Worm (Caenorhabditis elegans) whole organism, L1 larva: ENCODE results near the gene C40H1.9.

Experiments used
- C16A3.4 ChIP-seq: fragments of 150-350 bp; optimal IDR thresholded peaks from 2 replicates; lab custom pipeline; 2014; ENCODE audit warnings: missing biosample characterization, missing genetic modification characterization
- aha-1 ChIP-seq: fragments of 150-350 bp; optimal IDR thresholded peaks from 2 replicates; lab custom pipeline; 2014; ENCODE audit warnings: missing biosample characterization, missing genetic modification characterization
- aly-2 ChIP-seq: fragments of 150-350 bp; optimal IDR thresholded peaks from 2 replicates; lab custom pipeline; 2014; ENCODE audit warnings: missing biosample characterization, missing genetic modification characterization
- ama-1 ChIP-seq: fragments of 150-350 bp; optimal IDR thresholded peaks from 2 replicates; lab custom pipeline; 2014
- ceh-82 ChIP-seq, 3 experiments: fragments of 150-350 bp in 1 of 3; sonication (generic microtip) in 2 of 3; optimal IDR thresholded peaks; 2 replicates each; lab custom pipeline; 2014 to 2017; ENCODE audit warnings: missing biosample characterization in 3 of 3, missing genetic modification characterization in 3 of 3
- ceh-90 ChIP-seq: sonication (generic microtip); optimal IDR thresholded peaks from 2 replicates; lab custom pipeline; 2016; ENCODE audit warnings: missing genetic modification characterization, missing compliant biosample characterization
- dpl-1 ChIP-seq, 3 experiments: fragments of 150-350 bp in 2 of 3; sonication (generic microtip) in 1 of 3; optimal IDR thresholded peaks; 2 replicates each; lab custom pipeline; 2014 to 2017; ENCODE audit warnings: missing biosample characterization in 3 of 3, missing genetic modification characterization in 3 of 3, missing genetic modification reagents in 3 of 3
- efl-3 ChIP-seq: fragments of 200-800 bp; sonication (Bioruptor generic); optimal IDR thresholded peaks from 2 replicates; lab custom pipeline; 2018; ENCODE audit warnings: mild to moderate bottlenecking, missing genetic modification characterization, missing compliant biosample characterization
- egl-13 ChIP-seq: sonication (generic microtip); optimal IDR thresholded peaks from 2 replicates; lab custom pipeline; 2016; ENCODE audit warnings: missing genotype, missing genetic modification reagents, missing genetic modification characterization, missing compliant biosample characterization
- elt-2 ChIP-seq: sonication (generic microtip); optimal IDR thresholded peaks from 2 replicates; lab custom pipeline; 2016; ENCODE audit warnings: missing genetic modification characterization, mild to moderate bottlenecking, inconsistent platforms, missing compliant biosample characterization, missing genetic modification reagents
- ets-5 ChIP-seq: fragments of 200-800 bp; sonication (Bioruptor generic); IDR thresholded peaks from 2 replicates; pipeline ENCODE4 v1.3.6; 2022; ENCODE audit warnings: missing genetic modification characterization, missing compliant biosample characterization
- fkh-4 ChIP-seq: sonication (generic microtip); optimal IDR thresholded peaks from 2 replicates; lab custom pipeline; 2016; ENCODE audit warnings: missing compliant biosample characterization, missing genetic modification characterization, borderline replicate concordance
- irx-1 ChIP-seq: sonication (generic microtip); optimal IDR thresholded peaks from 2 replicates; lab custom pipeline; 2016; ENCODE audit warnings: missing genetic modification characterization, missing compliant biosample characterization
- isw-1 ChIP-seq: fragments of 200-800 bp; sonication (Bioruptor generic); IDR thresholded peaks from 2 replicates; pipeline ENCODE4 v1.3.6; 2022; ENCODE audit warnings: missing genetic modification characterization, missing compliant biosample characterization
- lin-14 ChIP-seq: fragments of 200-800 bp; sonication (Bioruptor generic); optimal IDR thresholded peaks from 2 replicates; lab custom pipeline; 2018; ENCODE audit warnings: mild to moderate bottlenecking, missing genetic modification characterization, moderate library complexity, missing compliant biosample characterization
- lin-35 ChIP-seq, 2 experiments: fragments of 150-350 bp; optimal IDR thresholded peaks; 2 replicates each; lab custom pipeline; 2014; ENCODE audit warnings: missing biosample characterization in 2 of 2, missing genetic modification characterization in 2 of 2, missing genetic modification reagents in 2 of 2
- lir-3 ChIP-seq: sonication (generic microtip); optimal IDR thresholded peaks from 2 replicates; lab custom pipeline; 2016; ENCODE audit warnings: mild to moderate bottlenecking, missing genetic modification characterization, moderate library complexity, missing compliant biosample characterization; ENCODE audit not compliant: poor library complexity
- lsy-2 ChIP-seq, 2 experiments: fragments of 150-350 bp; optimal IDR thresholded peaks; 2 replicates each; lab custom pipeline; 2014; ENCODE audit warnings: missing biosample characterization in 2 of 2, missing genetic modification characterization in 2 of 2
- mab-9 ChIP-seq: fragments of 200-800 bp; sonication (Bioruptor generic); IDR thresholded peaks from 2 replicates; pipeline ENCODE4 v1.3.6; 2022; ENCODE audit warnings: missing genetic modification reagents, missing genetic modification characterization, missing compliant biosample characterization
- nhr-11 ChIP-seq: fragments of 150-350 bp; optimal IDR thresholded peaks from 2 replicates; lab custom pipeline; 2014; ENCODE audit warnings: missing biosample characterization, missing genetic modification characterization
- nhr-237 ChIP-seq: fragments of 150-350 bp; optimal IDR thresholded peaks from 2 replicates; lab custom pipeline; 2014; ENCODE audit warnings: missing biosample characterization, missing genetic modification characterization
- nhr-28 ChIP-seq: fragments of 150-350 bp; optimal IDR thresholded peaks from 2 replicates; lab custom pipeline; 2014; ENCODE audit warnings: missing biosample characterization, missing genetic modification characterization
- nhr-71 ChIP-seq: sonication (generic microtip); optimal IDR thresholded peaks from 2 replicates; lab custom pipeline; 2016; ENCODE audit warnings: mild to moderate bottlenecking, missing genetic modification characterization, moderate library complexity, missing compliant biosample characterization
- nhr-76 ChIP-seq: sonication (generic microtip); optimal IDR thresholded peaks from 2 replicates; lab custom pipeline; 2017; ENCODE audit warnings: missing biosample characterization, missing genetic modification characterization
- nhr-84 ChIP-seq: sonication (generic microtip); optimal IDR thresholded peaks from 2 replicates; lab custom pipeline; 2017; ENCODE audit warnings: missing biosample characterization, missing genetic modification characterization
- nhr-85 ChIP-seq: sonication (generic microtip); peaks from one replicate; lab custom pipeline; 2016; ENCODE audit warnings: missing genetic modification characterization, inconsistent platforms, missing compliant biosample characterization
- nhr-90 ChIP-seq: sonication (generic microtip); optimal IDR thresholded peaks from 2 replicates; lab custom pipeline; 2016; ENCODE audit warnings: mild to moderate bottlenecking, missing genetic modification characterization, missing compliant biosample characterization; ENCODE audit not compliant: poor library complexity
- pag-3 ChIP-seq: sonication (generic microtip); optimal IDR thresholded peaks from 2 replicates; lab custom pipeline; 2017; ENCODE audit warnings: missing genetic modification characterization, mild to moderate bottlenecking, missing compliant biosample characterization, antibody characterized with exemption, borderline replicate concordance; ENCODE audit not compliant: insufficient read depth
- pqm-1 ChIP-seq: sonication (generic microtip); optimal IDR thresholded peaks from 3 replicates; lab custom pipeline; 2017; ENCODE audit warnings: missing biosample characterization, missing genetic modification characterization
- rnt-1 ChIP-seq: sonication (generic microtip); optimal IDR thresholded peaks from 2 replicates; lab custom pipeline; 2016; ENCODE audit warnings: mild to moderate bottlenecking, missing genetic modification characterization, moderate library complexity, missing compliant biosample characterization
- snpc-4 ChIP-seq: fragments of 150-350 bp; optimal IDR thresholded peaks from 2 replicates; lab custom pipeline; 2014; ENCODE audit warnings: missing biosample characterization, missing genetic modification characterization
- snu-23 ChIP-seq: sonication (generic microtip); optimal IDR thresholded peaks from 2 replicates; lab custom pipeline; 2016; ENCODE audit warnings: missing genetic modification characterization, missing compliant biosample characterization
- sox-4 ChIP-seq: sonication (generic microtip); optimal IDR thresholded peaks from 2 replicates; lab custom pipeline; 2016; ENCODE audit warnings: missing genetic modification characterization, missing compliant biosample characterization
- sptf-1 ChIP-seq: fragments of 150-350 bp; optimal IDR thresholded peaks from 2 replicates; lab custom pipeline; 2014; ENCODE audit warnings: missing biosample characterization, missing genetic modification characterization
- swsn-7 ChIP-seq: sonication (generic microtip); optimal IDR thresholded peaks from 2 replicates; lab custom pipeline; 2016; ENCODE audit warnings: missing genetic modification characterization, missing compliant biosample characterization
- tbx-2 ChIP-seq: sonication (generic microtip); optimal IDR thresholded peaks from 2 replicates; lab custom pipeline; 2016; ENCODE audit warnings: missing genetic modification characterization, missing compliant biosample characterization
- tlp-1 ChIP-seq: fragments of 150-350 bp; optimal IDR thresholded peaks from 2 replicates; lab custom pipeline; 2014; ENCODE audit warnings: missing biosample characterization, missing genetic modification characterization
- unc-130 ChIP-seq: fragments of 150-350 bp; optimal IDR thresholded peaks from 2 replicates; lab custom pipeline; 2017; ENCODE audit warnings: missing biosample characterization, missing genetic modification characterization, inconsistent platforms
- unc-98 ChIP-seq: fragments of 200-800 bp; sonication (Bioruptor generic); IDR thresholded peaks from 2 replicates; pipeline ENCODE4 v1.3.6; 2022; ENCODE audit warnings: missing genetic modification characterization, missing compliant biosample characterization
- zag-1 ChIP-seq: fragments of 150-350 bp; optimal IDR thresholded peaks from 2 replicates; lab custom pipeline; 2014; ENCODE audit warnings: missing biosample characterization, missing genetic modification characterization

Gene C40H1.9

ce11 chrIII:9344347-9344746, 24.6 kb downstream of the C40H1.9 start, which contains the start of gene emb-9:
Gene emb-9, minus strand, starts transcription at chrIII:9344447.
- TF ChIP-seq lin-14 (GFP tag; lab: Kevin White, UChicago): no peak
- TF ChIP-seq nhr-71 (tag; lab: Kevin White, UChicago): no peak
- no peak for TF ChIP-seq irx-1 (tag; lab: Kevin White, UChicago)

- TF ChIP-seq lsy-2 (tag; optimal IDR thresholded peaks at IDR 0.05; lab: Kevin White, UChicago) (peak in 1 of 2 experiments; percentile 9), snu-23 (GFP tag; lab: Kevin White, UChicago) (peak; percentile 0), lin-14 (GFP tag; lab: Kevin White, UChicago) (peak; percentile 51), unc-98 (GFP tag; lab: Robert Waterston, UW) (no peak), pag-3 (tag; lab: Kevin White, UChicago) (peak; percentile 73), nhr-71 (tag; lab: Kevin White, UChicago) (peak; percentile 26), nhr-85 (tag; lab: Kevin White, UChicago) (no peak), nhr-11 (tag; lab: Kevin White, UChicago) (no peak), rnt-1 (tag; lab: Kevin White, UChicago) (peak; percentile 64)
Measured at ce11 chrIII:9346114-9346513, 26.4 kb downstream of the C40H1.9 start.

ce11 chrIII:9346722-9347121, 27.0 kb downstream of the C40H1.9 start:
- TF ChIP-seq nhr-28 (tag; lab: Kevin White, UChicago): no peak
- no peak for TF ChIP-seq fkh-4
- TF ChIP-seq tbx-2 (tag; lab: Kevin White, UChicago): no peak
- no peak for TF ChIP-seq nhr-76
- TF ChIP-seq nhr-11 (tag; lab: Kevin White, UChicago): no peak
- no peak for TF ChIP-seq egl-13 (tag; lab: Kevin White, UChicago)
- no peak for TF ChIP-seq ceh-90
- TF ChIP-seq unc-130 (tag; lab: Kevin White, UChicago): no peak
- no peak for TF ChIP-seq zag-1 (tag; lab: Kevin White, UChicago)
- no peak for TF ChIP-seq swsn-7 (tag; lab: Kevin White, UChicago)
- no peak for TF ChIP-seq efl-3 (GFP tag; lab: Kevin White, UChicago)
- TF ChIP-seq lin-35 (GFP tag; optimal IDR thresholded peaks at IDR 0.05; lab: Kevin White, UChicago): no peak
- TF ChIP-seq isw-1 (GFP tag; lab: Robert Waterston, UW): no peak
- TF ChIP-seq C16A3.4 (tag; lab: Kevin White, UChicago): no peak
- TF ChIP-seq nhr-237: no peak
- no peak for TF ChIP-seq lir-3 (tag; lab: Kevin White, UChicago)
- peak in 1 of 2 experiments; percentile 20 for TF ChIP-seq lsy-2 (tag; optimal IDR thresholded peaks at IDR 0.05; lab: Kevin White, UChicago)
- TF ChIP-seq dpl-1 (GFP tag; optimal IDR thresholded peaks at IDR 0.05; lab: Kevin White, UChicago): no peak
- TF ChIP-seq nhr-71 (tag; lab: Kevin White, UChicago): peak; percentile 30
- no peak for TF ChIP-seq aly-2 (tag; lab: Kevin White, UChicago)
- TF ChIP-seq elt-2 (tag; lab: Kevin White, UChicago): no peak
- TF ChIP-seq tlp-1: no peak
- no peak for TF ChIP-seq sox-4 (tag; lab: Kevin White, UChicago)
- TF ChIP-seq ets-5: no peak
- no peak for TF ChIP-seq nhr-90
- no peak for TF ChIP-seq nhr-84 (tag; lab: Kevin White, UChicago)
- TF ChIP-seq mab-9 (GFP tag; lab: Robert Waterston, UW): no peak
- no peak for TF ChIP-seq ceh-82 (tag; optimal IDR thresholded peaks at IDR 0.05; lab: Kevin White, UChicago)
- TF ChIP-seq pqm-1 (tag; lab: Kevin White, UChicago): no peak
- TF ChIP-seq snpc-4 (tag; lab: Kevin White, UChicago): no peak
- TF ChIP-seq aha-1: no peak
- TF ChIP-seq ama-1 (lab: Kevin White, UChicago): no peak
- TF ChIP-seq sptf-1 (tag; lab: Kevin White, UChicago): no peak
- TF ChIP-seq rnt-1 (tag; lab: Kevin White, UChicago): peak; percentile 47
- TF ChIP-seq lin-14 (GFP tag; lab: Kevin White, UChicago): peak; percentile 15
